Fruit fly (Drosophila melanogaster): ENCODE data around the gene CG45089.
A peak's percentile ranks its signal among the peaks of the same experiment; 100 is the strongest.

Gene CG45089

dm6 chrX:7888386-7889024, 5.1 kb downstream of the CG45089 start, which contains the start of gene Acat1 (continued):
- TF ChIP-seq CG32532 (GFP tag; IDR thresholded peaks at IDR 0.05) (peak; percentile 72), hb (GFP tag; IDR thresholded peaks at IDR 0.05; ENCODE audit: partially characterized antibody) (no peak), CG30403 (GFP tag; optimal IDR thresholded peaks at IDR 0.05) (peak; percentile 71), CG4404 (GFP tag; IDR thresholded peaks at IDR 0.05) (no peak), caup (GFP tag; optimal IDR thresholded peaks at IDR 0.05; ENCODE audit: severe bottlenecking) (peak; percentile 65), grau (tag; optimal IDR thresholded peaks at IDR 0.05) (peak; percentile 41), CG6254 (GFP tag; optimal IDR thresholded peaks at IDR 0.05) (no peak), CTCF (GFP tag; optimal IDR thresholded peaks at IDR 0.05) (no peak), B-H1 (GFP tag; IDR thresholded peaks at IDR 0.05) (no peak), Max (GFP tag; optimal IDR thresholded peaks at IDR 0.05) (peak; percentile 54), CG7745 (tag; optimal IDR thresholded peaks at IDR 0.05) (no peak), Xrp1 (GFP tag; IDR thresholded peaks at IDR 0.05) (peak; percentile 83), dysf (GFP tag; IDR thresholded peaks at IDR 0.05) (0 out of 3 replicates have a peak, but pooled peaks have one; percentile 20), eve (GFP tag; optimal IDR thresholded peaks at IDR 0.05) (no peak), CG13287 (GFP tag; IDR thresholded peaks at IDR 0.05; ENCODE audit: partially characterized antibody) (peak; percentile 62), Pdp1 (GFP tag; optimal IDR thresholded peaks at IDR 0.05) (peak; percentile 48 to 100), sna (GFP tag; IDR thresholded peaks at IDR 0.05; ENCODE audit: partially characterized antibody) (0 out of 2 replicates have a peak, but pooled peaks have one; percentile 29), Vsx1 (GFP tag; optimal IDR thresholded peaks at IDR 0.05) (no peak), Ets97D (GFP tag; optimal IDR thresholded peaks at IDR 0.05) (peak; percentile 53), CG7271 (tag; optimal IDR thresholded peaks at IDR 0.05) (peak; percentile 1), Mrtf (GFP tag; IDR thresholded peaks at IDR 0.05) (no peak), CG6689 (GFP tag; IDR thresholded peaks at IDR 0.05) (peak; percentile 66), CG5953 (GFP tag; IDR thresholded peaks at IDR 0.05) (0 out of 2 replicates have a peak, but pooled peaks have one; percentile 40), CG4328 (GFP tag; optimal IDR thresholded peaks at IDR 0.05) (no peak), CG8388 (GFP tag; optimal IDR thresholded peaks at IDR 0.05) (peak; percentile 35), CG3065 (GFP tag; optimal IDR thresholded peaks at IDR 0.05) (no peak), CG31365 (tag; optimal IDR thresholded peaks at IDR 0.05) (no peak), CG10274 (GFP tag; optimal IDR thresholded peaks at IDR 0.05) (no peak), aop (GFP tag; IDR thresholded peaks at IDR 0.05) (no peak), CG11398 (GFP tag; optimal IDR thresholded peaks at IDR 0.05) (no peak), H2.0 (GFP tag; IDR thresholded peaks at IDR 0.05) (peak; percentile 26; the same call in 1 of the 2 replicates), Hr3 (GFP tag; optimal IDR thresholded peaks at IDR 0.05) (peak; percentile 35), Awh (GFP tag; IDR thresholded peaks at IDR 0.05) (peak; percentile 47; the same call in 1 of the 2 replicates), ken (GFP tag; IDR thresholded peaks at IDR 0.05) (peak; percentile 76; the same call in 1 of the 3 replicates), abd-A (tag; optimal IDR thresholded peaks at IDR 0.05) (no peak), her (GFP tag; optimal IDR thresholded peaks at IDR 0.05) (peak; percentile 14), CG6654 (GFP tag; optimal IDR thresholded peaks at IDR 0.05) (no peak), CG15073 (GFP tag; optimal IDR thresholded peaks at IDR 0.05) (no peak), vfl (GFP tag; optimal IDR thresholded peaks at IDR 0.05) (no peak), NK7.1 (GFP tag; optimal IDR thresholded peaks at IDR 0.05) (peak; percentile 38), Lim3 (GFP tag; IDR thresholded peaks at IDR 0.05) (no peak), knrl (GFP tag; IDR thresholded peaks at IDR 0.05; ENCODE audit: partially characterized antibody) (peak; percentile 35; the same call in 1 of the 3 replicates), bsh (GFP tag; optimal IDR thresholded peaks at IDR 0.05) (peak in 1 of 2 experiments; percentile 64), zen (tag; optimal IDR thresholded peaks at IDR 0.05) (peak; percentile 34), br (optimal IDR thresholded peaks at IDR 0.05) (no peak), emc (GFP tag; optimal IDR thresholded peaks at IDR 0.05) (no peak), stwl (tag; optimal IDR thresholded peaks at IDR 0.05) (peak; percentile 87), Ets65A (GFP tag) (peak; percentile 75), Camta (GFP tag; optimal IDR thresholded peaks at IDR 0.05) (peak; percentile 25), CG12769 (tag; optimal IDR thresholded peaks at IDR 0.05) (no peak)

Data from whole organism, embryonic.